Fruit fly (Drosophila melanogaster) S2 (cell line): Measurements from ENCODE around the gene CG6041.

ENCODE experiments used
- CG8478 ChIP-seq: fragments of >200 bp; optimal IDR thresholded peaks from 2 replicates; lab custom pipeline; 2018
- CTCF ChIP-seq, 2 experiments: fragments of >200 bp; optimal IDR thresholded peaks; 2 replicates each; lab custom pipeline; 2018

dm6 chrX:5914992-5915751 is 32.8 kb upstream of the CG6041 start:
- no peak for TF ChIP-seq CG8478
- no peak for TF ChIP-seq CTCF (optimal IDR thresholded peaks at IDR 0.05; lab: Kevin White, UChicago)
